Fruit fly (Drosophila melanogaster): Measurements from ENCODE around the gene CG13048.

CG13048 gene

DNA sequence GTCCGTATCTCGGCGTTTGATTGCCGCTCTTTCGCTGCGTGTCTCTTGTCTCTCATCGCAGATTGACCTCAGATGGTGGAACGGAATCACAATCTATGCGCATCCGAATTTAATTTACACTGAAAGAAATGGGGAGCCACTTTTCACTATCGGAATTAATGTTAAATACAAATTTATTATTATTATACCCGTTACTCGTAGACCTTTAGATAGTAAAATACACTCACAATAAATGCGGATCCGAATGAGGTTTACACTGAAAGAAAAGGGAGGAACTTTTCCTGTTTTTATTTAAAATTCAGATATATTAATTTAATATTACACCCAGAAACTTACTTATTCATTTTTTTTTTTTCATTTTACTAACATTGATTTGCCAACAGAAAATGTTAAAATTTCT is 5.3 kb upstream of the CG13048 start (continued):
- peak; percentile 23 for TF ChIP-seq achi (GFP tag; optimal IDR thresholded peaks at IDR 0.05)
- TF ChIP-seq Lpt (GFP tag; optimal IDR thresholded peaks at IDR 0.05) = no peak
- peak; percentile 4 for TF ChIP-seq CG10669 (GFP tag; optimal IDR thresholded peaks at IDR 0.05)
- TF ChIP-seq CG1621 (tag; optimal IDR thresholded peaks at IDR 0.05) = peak; percentile 12
- no peak for TF ChIP-seq Blimp-1 (GFP tag; optimal IDR thresholded peaks at IDR 0.05)
- TF ChIP-seq Gug (GFP tag; IDR thresholded peaks at IDR 0.05) = no peak
- no peak for TF ChIP-seq CG7368 (GFP tag; optimal IDR thresholded peaks at IDR 0.05)
- TF ChIP-seq eg (GFP tag; IDR thresholded peaks at IDR 0.05) = peak; percentile 14; the same call in 1 of the 3 replicates
- peak; percentile 25 for TF ChIP-seq CG32006 (GFP tag; optimal IDR thresholded peaks at IDR 0.05)
- no peak for TF ChIP-seq CG11902 (GFP tag; optimal IDR thresholded peaks at IDR 0.05)
- TF ChIP-seq CG31627 (GFP tag; optimal IDR thresholded peaks at IDR 0.05) = no peak
- no peak for TF ChIP-seq cyc (GFP tag; optimal IDR thresholded peaks at IDR 0.05)
- no peak for TF ChIP-seq CG4318 (GFP tag; optimal IDR thresholded peaks at IDR 0.05)
- TF ChIP-seq CG6808 (GFP tag; optimal IDR thresholded peaks at IDR 0.05) = no peak
- TF ChIP-seq CG8319 (GFP tag; optimal IDR thresholded peaks at IDR 0.05) = no peak
- peak; percentile 18 for TF ChIP-seq Hr4 (GFP tag; optimal IDR thresholded peaks at IDR 0.05)
- peak; percentile 46; the same call in 1 of the 3 replicates for TF ChIP-seq CG8119 (GFP tag; IDR thresholded peaks at IDR 0.05)
- no peak for TF ChIP-seq CG6854 (GFP tag; optimal IDR thresholded peaks at IDR 0.05)
- peak; percentile 10 for TF ChIP-seq pdm3 (GFP tag; optimal IDR thresholded peaks at IDR 0.05)
- TF ChIP-seq CG10631 (GFP tag; optimal IDR thresholded peaks at IDR 0.05) = peak; percentile 33
- TF ChIP-seq topi (GFP tag; optimal IDR thresholded peaks at IDR 0.05) = no peak

DNA sequence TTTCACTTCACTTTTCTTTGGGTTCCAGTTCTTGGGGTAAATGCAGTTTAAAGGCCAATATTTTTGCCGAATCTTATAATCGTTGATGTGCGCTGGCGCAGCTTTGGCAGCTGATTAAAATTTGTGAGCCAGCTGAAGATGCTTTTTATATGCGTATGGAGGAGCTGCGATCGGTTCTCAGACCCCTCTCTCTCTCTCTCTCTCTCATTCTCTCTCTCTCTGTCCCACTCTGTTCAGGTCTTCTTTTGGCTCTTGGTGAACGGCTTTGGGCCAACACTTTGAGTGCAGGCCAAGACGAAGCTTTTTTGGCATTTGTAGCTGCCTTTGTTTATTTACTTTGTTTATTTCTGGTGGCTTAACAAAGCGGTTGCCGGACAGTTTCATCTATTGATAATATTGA is 4.6 kb upstream of the CG13048 start, which contains the start of gene CG13046:
Gene CG13046, minus strand, starts transcription at position 101 of the 400 bp plus-strand sequence.
- TF ChIP-seq CG6792 (GFP tag; optimal IDR thresholded peaks at IDR 0.05) = no peak
- TF ChIP-seq vri (GFP tag; optimal IDR thresholded peaks at IDR 0.05) = no peak
- no peak for TF ChIP-seq Ets21C (GFP tag; optimal IDR thresholded peaks at IDR 0.05)
- TF ChIP-seq CG6276 (GFP tag; optimal IDR thresholded peaks at IDR 0.05) = no peak
- no peak for TF ChIP-seq CG6163 (GFP tag; IDR thresholded peaks at IDR 0.05)
- no peak for TF ChIP-seq Eip78C (GFP tag)
- no peak for TF ChIP-seq OdsH (GFP tag; optimal IDR thresholded peaks at IDR 0.05)
- TF ChIP-seq Sox14 (GFP tag; optimal IDR thresholded peaks at IDR 0.05) = no peak
- TF ChIP-seq svp (GFP tag) = no peak
- TF ChIP-seq cyc (GFP tag; optimal IDR thresholded peaks at IDR 0.05) = no peak
- TF ChIP-seq CG32006 (GFP tag; optimal IDR thresholded peaks at IDR 0.05) = no peak
- TF ChIP-seq pdm3 (GFP tag; optimal IDR thresholded peaks at IDR 0.05) = no peak
- no peak for TF ChIP-seq spab (GFP tag; optimal IDR thresholded peaks at IDR 0.05)
- TF ChIP-seq CG6808 (GFP tag; optimal IDR thresholded peaks at IDR 0.05) = no peak
- TF ChIP-seq CG11762 (GFP tag; optimal IDR thresholded peaks at IDR 0.05; ENCODE audit: insufficient read depth) = no peak
- TF ChIP-seq CG10669 (GFP tag; optimal IDR thresholded peaks at IDR 0.05) = no peak

DNA sequence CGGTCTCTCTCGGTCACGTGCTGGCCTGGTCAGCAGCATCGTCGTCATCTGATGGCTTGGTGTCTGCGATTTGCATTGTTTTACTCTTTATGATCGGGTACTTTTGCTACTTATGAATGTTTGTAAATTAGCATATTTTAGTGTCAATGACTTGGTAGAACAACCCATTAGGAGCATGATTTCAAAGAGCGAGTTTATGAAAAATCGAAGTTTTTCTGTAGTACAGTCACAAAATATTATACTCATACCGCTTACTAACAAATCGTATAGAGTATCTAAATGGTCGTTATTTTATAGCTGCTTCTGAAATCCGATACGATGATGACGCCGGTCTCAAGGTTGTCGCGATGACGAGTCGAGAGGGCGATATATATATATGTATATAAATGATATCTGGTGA is 2.5 kb upstream of the CG13048 start:
- TF ChIP-seq Hr39 (GFP tag; optimal IDR thresholded peaks at IDR 0.05) (peak; percentile 29), Sox14 (GFP tag; optimal IDR thresholded peaks at IDR 0.05) (peak; percentile 51), Lpt (GFP tag; optimal IDR thresholded peaks at IDR 0.05) (no peak), dac (GFP tag; optimal IDR thresholded peaks at IDR 0.05) (no peak), CG11902 (GFP tag; optimal IDR thresholded peaks at IDR 0.05) (peak; percentile 17), CG15336 (GFP tag; IDR thresholded peaks at IDR 0.05) (no peak), CG34406 (GFP tag; optimal IDR thresholded peaks at IDR 0.05) (peak; percentile 58), Blimp-1 (GFP tag; optimal IDR thresholded peaks at IDR 0.05) (no peak), Gug (GFP tag; IDR thresholded peaks at IDR 0.05) (no peak), Hr4 (GFP tag; optimal IDR thresholded peaks at IDR 0.05) (no peak), CG6808 (GFP tag; optimal IDR thresholded peaks at IDR 0.05) (peak; percentile 77), CG16779 (tag; optimal IDR thresholded peaks at IDR 0.05) (peak; percentile 30), net (GFP tag; optimal IDR thresholded peaks at IDR 0.05) (peak; percentile 50), Eip93F (GFP tag; optimal IDR thresholded peaks at IDR 0.05) (no peak), CG8119 (GFP tag; IDR thresholded peaks at IDR 0.05) (no peak), CG6163 (GFP tag; IDR thresholded peaks at IDR 0.05) (peak; percentile 44; the same call in 1 of the 3 replicates), CG10631 (GFP tag; optimal IDR thresholded peaks at IDR 0.05) (peak; percentile 54), Sox15 (GFP tag; optimal IDR thresholded peaks at IDR 0.05) (peak; percentile 39), Eip78C (GFP tag) (peak; percentile 93), CG6276 (GFP tag; optimal IDR thresholded peaks at IDR 0.05) (no peak), Met (GFP tag; optimal IDR thresholded peaks at IDR 0.05) (peak; percentile 19), OdsH (GFP tag; optimal IDR thresholded peaks at IDR 0.05) (peak; percentile 46), CG31627 (GFP tag; optimal IDR thresholded peaks at IDR 0.05) (peak; percentile 4), esn (GFP tag; optimal IDR thresholded peaks at IDR 0.05) (peak; percentile 37), CG1621 (tag; optimal IDR thresholded peaks at IDR 0.05) (peak; percentile 78), ss (GFP tag; optimal IDR thresholded peaks at IDR 0.05) (peak; percentile 54 to 88), Eip75B (GFP tag; optimal IDR thresholded peaks at IDR 0.05) (peak; percentile 71), CG10669 (GFP tag; optimal IDR thresholded peaks at IDR 0.05) (peak; percentile 85), CG8632 (GFP tag; optimal IDR thresholded peaks at IDR 0.05) (peak; percentile 67), Hr38 (GFP tag; optimal IDR thresholded peaks at IDR 0.05) (no peak), lz (GFP tag; optimal IDR thresholded peaks at IDR 0.05) (peak; percentile 24)

All from whole organism, prepupa.